Fruit fly (Drosophila melanogaster): ENCODE measurements around the gene CG18135.
A peak's percentile ranks its signal among the peaks of the same experiment; 100 is the strongest.

Gene CG18135

dm6 chr3L:19033154-19033811 lies 35.2 kb upstream of the CG18135 start (continued):
- no peak for TF ChIP-seq dac (GFP tag; optimal IDR thresholded peaks at IDR 0.05)
- peak; percentile 69 for TF ChIP-seq CG15336 (GFP tag; IDR thresholded peaks at IDR 0.05)
- peak; percentile 43 for TF ChIP-seq pdm3 (GFP tag; optimal IDR thresholded peaks at IDR 0.05)
- peak; percentile 76 for TF ChIP-seq CG10669 (GFP tag; optimal IDR thresholded peaks at IDR 0.05)
- no peak for TF ChIP-seq Hr38 (GFP tag; optimal IDR thresholded peaks at IDR 0.05)
- TF ChIP-seq CG8319 (GFP tag; optimal IDR thresholded peaks at IDR 0.05): peak; percentile 47
- TF ChIP-seq cyc (GFP tag; optimal IDR thresholded peaks at IDR 0.05): peak; percentile 53
- TF ChIP-seq Sox15 (GFP tag; optimal IDR thresholded peaks at IDR 0.05): peak; percentile 39
- TF ChIP-seq Eip78C (GFP tag): peak; percentile 89
- peak; percentile 59 for TF ChIP-seq Sox14 (GFP tag; optimal IDR thresholded peaks at IDR 0.05)
- TF ChIP-seq CG3919 (GFP tag; optimal IDR thresholded peaks at IDR 0.05): peak; percentile 78
- TF ChIP-seq Gug (GFP tag; IDR thresholded peaks at IDR 0.05): 0 out of 2 replicates have a peak, but pooled peaks have one; percentile 35
- TF ChIP-seq achi (GFP tag; optimal IDR thresholded peaks at IDR 0.05): peak; percentile 75
- TF ChIP-seq Sox102F (GFP tag; optimal IDR thresholded peaks at IDR 0.05): peak; percentile 64
- TF ChIP-seq CG6854 (GFP tag; optimal IDR thresholded peaks at IDR 0.05): peak; percentile 69
- TF ChIP-seq CG6276 (GFP tag; optimal IDR thresholded peaks at IDR 0.05): peak; percentile 10
- peak; percentile 63 for TF ChIP-seq CG7368 (GFP tag; optimal IDR thresholded peaks at IDR 0.05)
- TF ChIP-seq vri (GFP tag; optimal IDR thresholded peaks at IDR 0.05): peak; percentile 42

- TF ChIP-seq CG11762 (GFP tag; optimal IDR thresholded peaks at IDR 0.05; ENCODE audit: insufficient read depth) (no peak), Hr39 (GFP tag; optimal IDR thresholded peaks at IDR 0.05) (no peak), topi (GFP tag; optimal IDR thresholded peaks at IDR 0.05) (no peak), dsx (GFP tag; optimal IDR thresholded peaks at IDR 0.05; ENCODE audit: poor library complexity, severe bottlenecking) (no peak), ss (GFP tag; optimal IDR thresholded peaks at IDR 0.05) (no peak), acj6 (GFP tag; optimal IDR thresholded peaks at IDR 0.05) (no peak), CG10631 (GFP tag; optimal IDR thresholded peaks at IDR 0.05) (no peak), CG6854 (GFP tag; optimal IDR thresholded peaks at IDR 0.05) (no peak), CG6792 (GFP tag; optimal IDR thresholded peaks at IDR 0.05) (no peak), OdsH (GFP tag; optimal IDR thresholded peaks at IDR 0.05) (no peak), vri (GFP tag; optimal IDR thresholded peaks at IDR 0.05) (no peak), CG8119 (GFP tag; IDR thresholded peaks at IDR 0.05) (no peak)
Measured at dm6 chr3L:19032676-19033075, 34.6 kb upstream of the CG18135 start.

dm6 chr3L:19031858-19032257 lies 33.8 kb upstream of the CG18135 start:
- TF ChIP-seq Sox14 (GFP tag; optimal IDR thresholded peaks at IDR 0.05): peak; percentile 16
- no peak for TF ChIP-seq CG6854 (GFP tag; optimal IDR thresholded peaks at IDR 0.05)

dm6 chr3L:19027172-19027571 lies 29.1 kb upstream of the CG18135 start:
- TF ChIP-seq OdsH (GFP tag; optimal IDR thresholded peaks at IDR 0.05): peak; percentile 13
- TF ChIP-seq Blimp-1 (GFP tag; optimal IDR thresholded peaks at IDR 0.05): no peak
- TF ChIP-seq Hr4 (GFP tag; optimal IDR thresholded peaks at IDR 0.05): peak; percentile 17
- peak; percentile 12 for TF ChIP-seq CG32006 (GFP tag; optimal IDR thresholded peaks at IDR 0.05)
- TF ChIP-seq Lpt (GFP tag; optimal IDR thresholded peaks at IDR 0.05): no peak
- peak; percentile 71 for TF ChIP-seq Eip78C (GFP tag)
- TF ChIP-seq Eip93F (GFP tag; optimal IDR thresholded peaks at IDR 0.05): no peak
- TF ChIP-seq Smox (GFP tag; optimal IDR thresholded peaks at IDR 0.05): no peak
- TF ChIP-seq svp (GFP tag): peak; percentile 54
- no peak for TF ChIP-seq vri (GFP tag; optimal IDR thresholded peaks at IDR 0.05)

Measured in whole organism, prepupa.